Fruit fly (Drosophila melanogaster) whole organism, embryonic: ENCODE results near the gene CG2006.

Experiments
- Adf1 ChIP-seq: fragments of 200-800 bp; sonication (Bioruptor generic); IDR thresholded peaks from 2 replicates; pipeline ENCODE4 v1.3.6; 2022; ENCODE audit warnings: missing biosample characterization, missing genetic modification characterization
- Atf-2 ChIP-seq: fragments of 200-800 bp; sonication (Bioruptor generic); optimal IDR thresholded peaks from 2 replicates; lab custom pipeline; 2016; ENCODE audit warnings: missing biosample characterization, missing genetic modification characterization
- CG10209 ChIP-seq: fragments of 200-800 bp; sonication (Bioruptor generic); optimal IDR thresholded peaks from 3 replicates; lab custom pipeline; 2017; ENCODE audit warnings: missing biosample characterization, mild to moderate bottlenecking, missing genetic modification characterization, missing genetic modification reagents
- CG10431 ChIP-seq: fragments of 200-800 bp; sonication (Bioruptor generic); optimal IDR thresholded peaks from 3 replicates; lab custom pipeline; 2018; ENCODE audit warnings: missing biosample characterization, mild to moderate bottlenecking, missing genetic modification characterization
- CG11093 ChIP-seq: fragments of 200-800 bp; sonication (Bioruptor generic); IDR thresholded peaks from 3 replicates; pipeline ENCODE4 v1.3.6; 2022; ENCODE audit warnings: missing biosample characterization, missing genetic modification characterization
- CG12299 ChIP-seq: fragments of 200-800 bp; sonication (Bioruptor generic); optimal IDR thresholded peaks from 2 replicates; lab custom pipeline; 2018; ENCODE audit warnings: missing biosample characterization, mild to moderate bottlenecking, missing genetic modification characterization
- CG14710 ChIP-seq: fragments of 200-800 bp; sonication (Bioruptor generic); optimal IDR thresholded peaks from 3 replicates; lab custom pipeline; 2019; ENCODE audit warnings: missing biosample characterization, mild to moderate bottlenecking, missing genetic modification characterization, moderate library complexity
- CG17612 ChIP-seq: fragments of 200-800 bp; sonication (Bioruptor generic); IDR thresholded peaks from 2 replicates; pipeline ENCODE4 v1.3.6; 2022; ENCODE audit warnings: missing biosample characterization, missing genetic modification characterization
- CG2129 ChIP-seq: fragments of 200-800 bp; sonication (Bioruptor generic); IDR thresholded peaks from 2 replicates; pipeline ENCODE4 v1.3.6; 2022; ENCODE audit warnings: missing biosample characterization, missing genetic modification characterization; ENCODE audit not compliant: partially characterized antibody
- CG2199 ChIP-seq: fragments of 200-800 bp; sonication (Bioruptor generic); IDR thresholded peaks from 3 replicates; pipeline ENCODE4 v1.3.6; 2022; ENCODE audit warnings: missing biosample characterization, missing genetic modification characterization
- CG30403 ChIP-seq: fragments of 200-800 bp; sonication (Bioruptor generic); optimal IDR thresholded peaks from 3 replicates; lab custom pipeline; 2016; ENCODE audit warnings: missing biosample characterization, missing genetic modification characterization
- CG31441 ChIP-seq: fragments of 200-800 bp; sonication (Bioruptor generic); IDR thresholded peaks from 2 replicates; pipeline ENCODE4 v1.3.6; 2022; ENCODE audit warnings: missing biosample characterization, missing genetic modification characterization
- CG3281 ChIP-seq: fragments of 200-800 bp; sonication (Bioruptor generic); optimal IDR thresholded peaks from 3 replicates; lab custom pipeline; 2017; ENCODE audit warnings: missing biosample characterization, mild to moderate bottlenecking, missing genetic modification characterization
- CG3847 ChIP-seq: fragments of 200-800 bp; sonication (Bioruptor generic); IDR thresholded peaks from 2 replicates; pipeline ENCODE4 v1.3.6; 2022; ENCODE audit warnings: missing biosample characterization, missing genetic modification characterization
- CG43689 ChIP-seq: fragments of 200-800 bp; sonication (Bioruptor generic); IDR thresholded peaks from 2 replicates; pipeline ENCODE4 v1.3.6; 2022; ENCODE audit warnings: missing biosample characterization, missing genetic modification characterization
- CG4404 ChIP-seq: fragments of 200-800 bp; sonication (Bioruptor generic); IDR thresholded peaks from 2 replicates; pipeline ENCODE4 v1.3.6; 2022; ENCODE audit warnings: missing biosample characterization, missing genetic modification characterization
- CG4617 ChIP-seq: fragments of 200-800 bp; sonication (Bioruptor generic); optimal IDR thresholded peaks from 3 replicates; lab custom pipeline; 2016; ENCODE audit warnings: missing biosample characterization, missing genetic modification characterization, borderline replicate concordance
- CG7987 ChIP-seq: fragments of 200-800 bp; sonication (Bioruptor generic); optimal IDR thresholded peaks from 2 replicates; lab custom pipeline; 2018; ENCODE audit warnings: missing biosample characterization, mild to moderate bottlenecking, missing genetic modification characterization, moderate library complexity
- CG8281 ChIP-seq: fragments of 200-800 bp; sonication (Bioruptor generic); optimal IDR thresholded peaks from 2 replicates; lab custom pipeline; 2018; ENCODE audit warnings: missing biosample characterization, mild to moderate bottlenecking, missing genetic modification characterization, moderate library complexity
- CG9797 ChIP-seq: fragments of 200-800 bp; sonication (Bioruptor generic); optimal IDR thresholded peaks from 3 replicates; lab custom pipeline; 2018; ENCODE audit warnings: missing biosample characterization, mild to moderate bottlenecking, missing genetic modification characterization
- D19A ChIP-seq: fragments of 200-800 bp; optimal IDR thresholded peaks from 3 replicates; lab custom pipeline; 2019; ENCODE audit warnings: missing biosample characterization, mild to moderate bottlenecking, missing genetic modification characterization, moderate library complexity
- H15 ChIP-seq: fragments of 200-800 bp; sonication (Bioruptor generic); IDR thresholded peaks from 3 replicates; pipeline ENCODE4 v1.3.6; 2022; ENCODE audit warnings: missing biosample characterization, missing genetic modification characterization
- Hmx ChIP-seq: fragments of 200-800 bp; sonication (Bioruptor generic); optimal IDR thresholded peaks from 2 replicates; lab custom pipeline; 2016; ENCODE audit warnings: missing biosample characterization, missing genetic modification characterization
- MESR4 ChIP-seq: fragments of 200-800 bp; sonication (Bioruptor generic); optimal IDR thresholded peaks from 2 replicates; lab custom pipeline; 2018; ENCODE audit warnings: missing biosample characterization, mild to moderate bottlenecking, missing genetic modification characterization, moderate library complexity
- Meics ChIP-seq: fragments of 200-800 bp; sonication (Bioruptor generic); optimal IDR thresholded peaks from 2 replicates; lab custom pipeline; 2017; ENCODE audit warnings: missing biosample characterization, mild to moderate bottlenecking, missing genetic modification characterization
- PHDP ChIP-seq: fragments of 200-800 bp; sonication (Bioruptor generic); optimal IDR thresholded peaks from 3 replicates; lab custom pipeline; 2018; ENCODE audit warnings: missing biosample characterization, mild to moderate bottlenecking, missing genetic modification characterization, moderate library complexity
- Usf ChIP-seq: fragments of 200-800 bp; sonication (Bioruptor generic); optimal IDR thresholded peaks from 2 replicates; lab custom pipeline; 2017; ENCODE audit warnings: missing genotype, missing biosample characterization, missing genetic modification characterization
- ase ChIP-seq: fragments of 200-800 bp; sonication (Bioruptor generic); IDR thresholded peaks from 3 replicates; pipeline ENCODE4 v1.3.6; 2022; ENCODE audit warnings: missing biosample characterization, missing genetic modification characterization
- cad ChIP-seq: fragments of >200 bp; optimal IDR thresholded peaks from 2 replicates; lab custom pipeline; 2017; ENCODE audit warnings: missing biosample characterization, missing genetic modification characterization
- chm ChIP-seq: fragments of 200-800 bp; sonication (Bioruptor generic); IDR thresholded peaks from 2 replicates; pipeline ENCODE4 v1.3.6; 2022; ENCODE audit warnings: missing biosample characterization, missing genetic modification characterization
- crc ChIP-seq: fragments of 200-800 bp; sonication (Bioruptor generic); optimal IDR thresholded peaks from 2 replicates; lab custom pipeline; 2016; ENCODE audit warnings: missing biosample characterization, missing genetic modification characterization
- crol ChIP-seq: fragments of 200-800 bp; sonication (Bioruptor generic); IDR thresholded peaks from 2 replicates; pipeline ENCODE4 v1.3.6; 2022; ENCODE audit warnings: missing biosample characterization, missing genetic modification characterization
- dysf ChIP-seq: fragments of 200-800 bp; sonication (Bioruptor generic); IDR thresholded peaks from 3 replicates; pipeline ENCODE4 v1.3.6; 2022; ENCODE audit warnings: missing biosample characterization, missing genetic modification characterization
- exex ChIP-seq: fragments of 200-800 bp; sonication (Bioruptor generic); optimal IDR thresholded peaks from 4 replicates; lab custom pipeline; 2018; ENCODE audit warnings: missing biosample characterization, mild to moderate bottlenecking, missing genetic modification characterization, moderate library complexity
- fru ChIP-seq: fragments of >200 bp; optimal IDR thresholded peaks from 2 replicates; lab custom pipeline; 2017
- ftz-f1 ChIP-seq: fragments of 200-800 bp; sonication (Bioruptor generic); optimal IDR thresholded peaks from 2 replicates; lab custom pipeline; 2016; ENCODE audit warnings: missing biosample characterization, missing genetic modification characterization
- gem ChIP-seq: fragments of 200-800 bp; sonication (Bioruptor generic); optimal IDR thresholded peaks from 2 replicates; lab custom pipeline; 2019; ENCODE audit warnings: missing biosample characterization, mild to moderate bottlenecking, missing genetic modification characterization, moderate library complexity
- hb ChIP-seq: fragments of 200-800 bp; sonication (Bioruptor generic); IDR thresholded peaks from 3 replicates; pipeline ENCODE4 v1.3.6; 2022; ENCODE audit warnings: missing biosample characterization, missing genetic modification characterization; ENCODE audit not compliant: partially characterized antibody
- kah ChIP-seq: fragments of 200-800 bp; sonication (Bioruptor generic); optimal IDR thresholded peaks from 2 replicates; lab custom pipeline; 2018; ENCODE audit warnings: missing biosample characterization, mild to moderate bottlenecking, missing genetic modification characterization
- nom ChIP-seq: fragments of 200-800 bp; sonication (Bioruptor generic); optimal IDR thresholded peaks from 2 replicates; lab custom pipeline; 2017; ENCODE audit warnings: missing biosample characterization, missing genetic modification characterization, mild to moderate bottlenecking, moderate library complexity, missing genetic modification reagents
- oc ChIP-seq: fragments of 200-800 bp; sonication (Bioruptor generic); optimal IDR thresholded peaks from 2 replicates; lab custom pipeline; 2018; ENCODE audit warnings: missing biosample characterization, mild to moderate bottlenecking, missing genetic modification characterization, moderate library complexity
- repo ChIP-seq: fragments of 200-800 bp; sonication (Bioruptor generic); optimal IDR thresholded peaks from 2 replicates; lab custom pipeline; 2016; ENCODE audit warnings: missing biosample characterization, missing genetic modification characterization
- sens ChIP-seq: fragments of 200-800 bp; sonication (Bioruptor generic); peaks from one replicate; lab custom pipeline; 2016; ENCODE audit warnings: missing biosample characterization, missing genetic modification characterization
- seq ChIP-seq: fragments of 200-800 bp; sonication (Bioruptor generic); IDR thresholded peaks from 2 replicates; pipeline ENCODE4 v1.3.6; 2022; ENCODE audit warnings: missing biosample characterization, missing genetic modification characterization
- sima ChIP-seq: fragments of 200-800 bp; sonication (Bioruptor generic); optimal IDR thresholded peaks from 2 replicates; lab custom pipeline; 2016; ENCODE audit warnings: missing biosample characterization, missing genetic modification characterization
- sug ChIP-seq: fragments of 200-800 bp; optimal IDR thresholded peaks from 2 replicates; lab custom pipeline; 2019; ENCODE audit warnings: missing biosample characterization, mild to moderate bottlenecking, missing genetic modification characterization, moderate library complexity
- tio ChIP-seq: fragments of 200-800 bp; sonication (Bioruptor generic); optimal IDR thresholded peaks from 2 replicates; lab custom pipeline; 2017; ENCODE audit warnings: missing biosample characterization, missing genetic modification characterization, inconsistent platforms
- tll ChIP-seq, 2 experiments: fragments of 200-800 bp in 1 of 2; fragments of >200 bp in 1 of 2; sonication (Bioruptor generic) in 1 of 2; optimal IDR thresholded peaks; 2 replicates each; lab custom pipeline; 2017 to 2019; ENCODE audit warnings: missing biosample characterization in 2 of 2, missing genetic modification characterization in 2 of 2, mild to moderate bottlenecking in 1 of 2, moderate library complexity in 1 of 2
- ttk ChIP-seq: fragments of 200-800 bp; sonication (Bioruptor generic); IDR thresholded peaks from 2 replicates; pipeline ENCODE4 v2.1.2; 2022; ENCODE audit warnings: missing biosample characterization, missing genetic modification characterization
- vvl ChIP-seq: fragments of 200-800 bp; sonication (Bioruptor generic); IDR thresholded peaks from 2 replicates; pipeline ENCODE4 v1.3.6; 2022; ENCODE audit warnings: missing biosample characterization, missing genetic modification characterization
- zen2 ChIP-seq: fragments of 200-800 bp; sonication (Bioruptor generic); IDR thresholded peaks from 3 replicates; pipeline ENCODE4 v1.3.6; 2022; ENCODE audit warnings: missing biosample characterization, missing genetic modification characterization; ENCODE audit not compliant: partially characterized antibody

CG2006 gene

DNA sequence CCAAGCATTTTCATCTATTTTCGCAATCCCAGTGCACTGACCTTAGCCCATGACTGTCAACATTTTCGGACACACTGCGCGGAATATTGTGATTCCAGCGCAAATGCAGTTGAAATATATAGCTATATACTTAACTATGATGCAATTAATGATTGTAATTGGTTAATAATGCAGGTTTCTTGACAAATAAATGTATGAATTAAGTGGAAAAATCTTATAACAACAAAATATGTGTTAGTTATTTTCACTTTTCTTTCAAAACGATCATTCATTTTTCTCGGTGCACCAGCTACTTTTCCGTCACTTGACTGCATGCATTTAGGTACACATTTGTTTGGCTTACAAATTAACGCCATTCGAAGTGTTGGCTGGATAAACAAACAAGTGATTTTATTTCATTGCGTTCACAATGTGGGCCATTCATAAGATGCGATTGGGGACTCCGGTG, 30.6 kb upstream of the CG2006 start (continued):
- TF ChIP-seq CG43689 (no peak), PHDP (tag; lab: Kevin White, UChicago) (peak; percentile 49), CG7987 (GFP tag; lab: Kevin White, UChicago) (peak; percentile 3), oc (tag; lab: Kevin White, UChicago) (peak; percentile 53), ftz-f1 (GFP tag; lab: Kevin White, UChicago) (no peak), cad (GFP tag; lab: Kevin White, UChicago) (no peak), D19A (tag; lab: Kevin White, UChicago) (peak; percentile 53), ase (GFP tag; lab: Robert Waterston, UW) (no peak), CG8281 (no peak), kah (GFP tag; lab: Kevin White, UChicago) (peak; percentile 66), sima (GFP tag; lab: Kevin White, UChicago) (no peak), seq (no peak), ttk (GFP tag; lab: Robert Waterston, UW) (peak; percentile 41; the same call in 1 of the 2 replicates), CG11093 (0 out of 3 replicates have a peak, but pooled peaks have one; percentile 21), CG2199 (GFP tag; lab: Robert Waterston, UW) (no peak), tll (GFP tag; optimal IDR thresholded peaks at IDR 0.05; lab: Kevin White, UChicago) (peak in 1 of 2 experiments; percentile 39), sens (peak; percentile 94), crc (peak; percentile 44), CG30403 (GFP tag; lab: Kevin White, UChicago) (peak; percentile 63), Atf-2 (GFP tag; lab: Kevin White, UChicago) (no peak), CG12299 (tag; lab: Kevin White, UChicago) (no peak), CG4617 (no peak), nom (GFP tag; lab: Kevin White, UChicago) (no peak), sug (tag; lab: Kevin White, UChicago) (no peak), MESR4 (no peak), zen2 (GFP tag; lab: Robert Waterston, UW) (no peak), CG14710 (tag; lab: Kevin White, UChicago) (peak; percentile 66), CG17612 (GFP tag; lab: Robert Waterston, UW) (no peak), Adf1 (GFP tag; lab: Robert Waterston, UW) (no peak), CG3281 (no peak), exex (tag; lab: Kevin White, UChicago) (no peak), crol (GFP tag; lab: Robert Waterston, UW) (no peak)
- TF ChIP-seq, all 482 proteins: peak for 191

DNA sequence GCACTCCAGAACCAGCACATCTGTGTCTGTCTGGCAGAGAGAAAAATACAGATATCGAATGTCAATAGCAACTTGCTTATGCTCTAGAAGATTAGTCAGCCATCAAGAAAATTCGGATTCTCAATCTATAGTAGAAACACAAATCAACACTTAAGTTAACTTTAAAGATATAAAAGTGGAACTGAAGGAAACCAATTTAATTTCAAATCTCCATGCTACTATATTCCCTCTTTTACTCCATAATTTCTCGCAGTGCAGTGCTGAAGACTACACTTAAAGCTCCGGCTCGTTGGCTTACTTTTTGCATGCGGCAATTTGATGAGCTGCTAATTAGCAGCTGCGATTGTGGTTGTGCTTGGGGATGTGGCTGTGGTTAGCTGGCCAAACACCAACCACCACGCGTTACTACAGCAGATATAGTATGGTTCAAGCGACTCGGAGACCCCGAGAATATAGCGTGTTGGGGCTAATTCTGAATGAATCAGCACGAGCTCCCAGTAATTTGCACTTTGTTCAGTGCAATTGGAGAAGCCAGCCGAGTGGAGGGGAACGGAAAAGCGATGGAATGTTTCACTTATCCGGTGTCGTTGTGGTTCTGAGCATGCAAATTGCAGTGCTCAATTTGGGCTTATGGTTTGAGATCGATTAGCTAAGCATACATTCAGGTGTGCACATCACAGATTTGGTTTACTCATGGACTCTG, 28.9 kb upstream of the CG2006 start:
- TF ChIP-seq Hmx (GFP tag; lab: Kevin White, UChicago) (no peak), fru (no peak), CG10431 (GFP tag; lab: Kevin White, UChicago) (no peak), vvl (GFP tag; lab: Robert Waterston, UW) (0 out of 2 replicates have a peak, but pooled peaks have one; percentile 38), CG4404 (GFP tag; lab: Robert Waterston, UW) (no peak), CG3847 (GFP tag; lab: Robert Waterston, UW) (no peak), CG2129 (GFP tag; lab: Robert Waterston, UW) (no peak), CG31441 (GFP tag; lab: Robert Waterston, UW) (peak; percentile 43; the same call in 1 of the 2 replicates), CG9797 (no peak), CG10209 (GFP tag; lab: Kevin White, UChicago) (no peak), chm (GFP tag; lab: Robert Waterston, UW) (no peak), hb (GFP tag; lab: Robert Waterston, UW) (no peak), Usf (GFP tag; lab: Kevin White, UChicago) (no peak), Meics (GFP tag; lab: Kevin White, UChicago) (no peak), gem (peak; percentile 42), crc (no peak), tio (GFP tag; lab: Kevin White, UChicago) (no peak), dysf (GFP tag; lab: Robert Waterston, UW) (0 out of 3 replicates have a peak, but pooled peaks have one; percentile 28), H15 (GFP tag; lab: Robert Waterston, UW) (no peak), repo (GFP tag; lab: Kevin White, UChicago) (no peak)
